Worm (Caenorhabditis elegans) whole organism, L1 larva: ENCODE results near the gene Y58A7A.1.

ENCODE experiments used
- ces-1 ChIP-seq: fragments of 150-350 bp; optimal IDR thresholded peaks from 2 replicates; lab custom pipeline; 2014; ENCODE audit warnings: missing biosample characterization, missing genetic modification reagents, missing genetic modification characterization
- isw-1 ChIP-seq: fragments of 200-800 bp; sonication (Bioruptor generic); IDR thresholded peaks from 2 replicates; pipeline ENCODE4 v1.3.6; 2022; ENCODE audit warnings: missing genetic modification characterization, missing compliant biosample characterization
- skn-1 ChIP-seq: fragments of 150-350 bp; optimal IDR thresholded peaks from 2 replicates; lab custom pipeline; 2014; ENCODE audit warnings: missing biosample characterization, missing genetic modification characterization
- ztf-11 ChIP-seq, 2 experiments: sonication (generic microtip); optimal IDR thresholded peaks; 2 replicates each; lab custom pipeline; 2016 to 2017; ENCODE audit warnings: missing genetic modification characterization in 2 of 2, missing biosample characterization in 1 of 2, missing compliant biosample characterization in 1 of 2

DNA sequence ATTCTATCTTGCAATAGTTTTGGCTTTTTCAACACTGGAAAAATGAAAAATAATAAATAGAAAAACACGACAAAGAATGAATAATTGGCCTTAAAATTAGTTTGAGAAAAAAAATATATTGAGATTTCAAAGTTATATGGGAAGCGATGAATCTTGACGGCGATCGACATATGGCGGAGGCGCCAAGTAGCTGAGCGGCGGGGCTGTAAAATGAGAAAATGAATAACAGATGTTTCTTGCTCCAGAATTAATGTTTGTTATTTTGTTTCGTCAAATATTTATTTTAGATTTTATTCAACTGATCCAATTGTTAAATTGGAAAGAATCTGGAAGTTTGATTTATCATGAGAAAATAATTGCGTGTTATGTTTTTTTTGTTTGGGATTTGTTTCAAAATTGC lies 29.8 kb downstream of the Y58A7A.1 start, which contains the start of gene K11D12.11:
- TF ChIP-seq isw-1 (GFP tag; lab: Robert Waterston, UW) = no peak
- no peak for TF ChIP-seq ztf-11 (tag; optimal IDR thresholded peaks at IDR 0.05; lab: Kevin White, UChicago)
- TF ChIP-seq skn-1 (tag; lab: Kevin White, UChicago) = no peak
- no peak for TF ChIP-seq ces-1 (GFP tag; lab: Kevin White, UChicago)
